Fruit fly (Drosophila melanogaster): Measurements from ENCODE around the gene CG31041.

DNA sequence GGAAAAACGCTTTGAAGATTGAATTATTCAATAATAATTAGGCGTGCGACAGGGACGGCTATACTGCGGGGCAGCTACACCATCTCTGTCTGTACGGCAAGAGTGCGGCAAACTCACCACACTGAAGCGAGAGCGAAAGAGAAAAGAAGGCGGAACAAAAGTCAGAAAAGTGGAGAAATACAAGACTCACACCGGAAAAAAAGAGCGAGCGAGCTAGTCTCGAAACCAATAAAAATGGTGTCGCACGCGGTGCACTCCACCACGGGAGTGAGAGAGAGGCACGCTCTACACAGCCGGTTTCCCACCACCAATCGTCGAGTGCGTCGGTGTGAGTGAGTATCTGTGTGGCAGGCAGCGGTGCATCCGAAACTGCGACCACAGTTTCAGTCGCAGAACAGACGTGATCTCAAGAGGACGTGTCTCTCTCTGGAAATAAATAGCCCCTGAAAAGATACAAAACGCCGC is 34.7 kb downstream of the CG31041 start, which contains the start of gene Dr:
- TF ChIP-seq CTCF (optimal IDR thresholded peaks at IDR 0.05) (peak; percentile 2 to 75), CG8478 (optimal IDR thresholded peaks at IDR 0.05) (peak; percentile 76)

All from S2 (cell line).